Fruit fly (Drosophila melanogaster): ENCODE measurements around the gene CG43725.

CG43725 gene

dm6 chr2L:11044678-11045466, 30.4 kb upstream of the CG43725 start (continued):
- TF ChIP-seq pan (optimal IDR thresholded peaks at IDR 0.05) (no peak), pan (GFP tag; optimal IDR thresholded peaks at IDR 0.05 in 1 of 2, IDR thresholded peaks at IDR 0.05 in 1 of 2) (peak in 1 of 2 experiments; percentile 14), cas (GFP tag; IDR thresholded peaks at IDR 0.05) (no peak), her (GFP tag; optimal IDR thresholded peaks at IDR 0.05) (no peak), yki (optimal IDR thresholded peaks at IDR 0.05) (peak; percentile 32), so (GFP tag; IDR thresholded peaks at IDR 0.05) (peak; percentile 54; the same call in 2 of the 3 replicates), ab (GFP tag; optimal IDR thresholded peaks at IDR 0.05) (no peak), HLH4C (GFP tag; IDR thresholded peaks at IDR 0.05; ENCODE audit: partially characterized antibody) (no peak), Meics (GFP tag; optimal IDR thresholded peaks at IDR 0.05) (peak; percentile 28), vnd (GFP tag; IDR thresholded peaks at IDR 0.05; ENCODE audit: partially characterized antibody) (no peak), org-1 (GFP tag; optimal IDR thresholded peaks at IDR 0.05) (peak; percentile 55), Hsf (GFP tag; optimal IDR thresholded peaks at IDR 0.05) (peak; percentile 14), cg (GFP tag; optimal IDR thresholded peaks at IDR 0.05) (peak; percentile 55), Hey (tag; optimal IDR thresholded peaks at IDR 0.05) (peak; percentile 63), CG2712 (tag; optimal IDR thresholded peaks at IDR 0.05) (peak; percentile 16), CG1832 (GFP tag; optimal IDR thresholded peaks at IDR 0.05) (peak; percentile 77), CG12219 (GFP tag; optimal IDR thresholded peaks at IDR 0.05) (peak; percentile 36), CG8089 (GFP tag; optimal IDR thresholded peaks at IDR 0.05) (peak; percentile 17), zen (tag; optimal IDR thresholded peaks at IDR 0.05) (no peak), Chrac-16 (GFP tag; optimal IDR thresholded peaks at IDR 0.05) (peak; percentile 19), YL-1 (GFP tag; optimal IDR thresholded peaks at IDR 0.05) (peak; percentile 7), zf30C (GFP tag; optimal IDR thresholded peaks at IDR 0.05) (no peak), CG15011 (GFP tag; optimal IDR thresholded peaks at IDR 0.05) (peak; percentile 35), Adf1 (GFP tag; IDR thresholded peaks at IDR 0.05) (peak; percentile 71), CG3163 (GFP tag; optimal IDR thresholded peaks at IDR 0.05) (peak; percentile 87), fd102C (GFP tag; optimal IDR thresholded peaks at IDR 0.05) (no peak), CG10565 (GFP tag; optimal IDR thresholded peaks at IDR 0.05) (no peak), eve (GFP tag; optimal IDR thresholded peaks at IDR 0.05) (peak in 1 of 2 experiments; percentile 34), CG30020 (tag; optimal IDR thresholded peaks at IDR 0.05) (no peak), CG12391 (tag; optimal IDR thresholded peaks at IDR 0.05) (no peak), CG1529 (GFP tag; optimal IDR thresholded peaks at IDR 0.05) (peak; percentile 67), mld (GFP tag; IDR thresholded peaks at IDR 0.05; ENCODE audit: partially characterized antibody) (no peak), oc (tag; optimal IDR thresholded peaks at IDR 0.05) (peak; percentile 44), lab (GFP tag; optimal IDR thresholded peaks at IDR 0.05) (peak; percentile 69), Sry-β (GFP tag; optimal IDR thresholded peaks at IDR 0.05) (no peak), Opbp (GFP tag; IDR thresholded peaks at IDR 0.05; ENCODE audit: partially characterized antibody) (no peak), shn (GFP tag; optimal IDR thresholded peaks at IDR 0.05) (no peak), ftz-f1 (GFP tag; optimal IDR thresholded peaks at IDR 0.05) (no peak), HLH54F (GFP tag; optimal IDR thresholded peaks at IDR 0.05) (no peak), dpn (GFP tag; optimal IDR thresholded peaks at IDR 0.05) (peak in 1 of 2 experiments; percentile 19), wdn (GFP tag; IDR thresholded peaks at IDR 0.05) (no peak), cato (GFP tag; optimal IDR thresholded peaks at IDR 0.05; ENCODE audit: borderline replicate concordance) (no peak), Deaf1 (tag; optimal IDR thresholded peaks at IDR 0.05) (peak; percentile 46), CG13296 (GFP tag; optimal IDR thresholded peaks at IDR 0.05) (peak; percentile 62), ind (GFP tag; optimal IDR thresholded peaks at IDR 0.05) (peak; percentile 25), run (tag; optimal IDR thresholded peaks at IDR 0.05) (no peak), CG10431 (GFP tag; optimal IDR thresholded peaks at IDR 0.05) (peak; percentile 62), hbn (GFP tag; IDR thresholded peaks at IDR 0.05; ENCODE audit: partially characterized antibody) (no peak), CG2129 (GFP tag; IDR thresholded peaks at IDR 0.05; ENCODE audit: partially characterized antibody) (no peak)
